Worm (Caenorhabditis elegans): ENCODE results near the gene T25B9.11.

- no peak for TF ChIP-seq jun-1 (tag; optimal IDR thresholded peaks at IDR 0.05)
- no peak for TF ChIP-seq nhr-12 (tag; optimal IDR thresholded peaks at IDR 0.05)
- no peak for TF ChIP-seq nhr-23 (tag; optimal IDR thresholded peaks at IDR 0.05)
- TF ChIP-seq ztf-11 (tag; optimal IDR thresholded peaks at IDR 0.05) = no peak
- TF ChIP-seq lsy-12 (tag; optimal IDR thresholded peaks at IDR 0.05) = no peak
Measured at ce11 chrIV:10745332-10745731, 19.0 kb upstream of the T25B9.11 start.

Measured in whole organism, L3 larva.